Fruit fly (Drosophila melanogaster) whole organism, embryonic: ENCODE measurements around the gene stet.

Experiments used
- Aef1 ChIP-seq: fragments of 200-800 bp; sonication (Bioruptor generic); IDR thresholded peaks from 3 replicates; pipeline ENCODE4 v1.3.6; 2022; ENCODE audit warnings: missing biosample characterization, missing genetic modification characterization
- Bteb2 ChIP-seq: fragments of 200-800 bp; sonication (Bioruptor generic); optimal IDR thresholded peaks from 2 replicates; lab custom pipeline; 2016; ENCODE audit warnings: missing biosample characterization, missing genetic modification characterization
- CG10979 ChIP-seq: fragments of 200-800 bp; sonication (Bioruptor generic); optimal IDR thresholded peaks from 2 replicates; lab custom pipeline; 2018; ENCODE audit warnings: missing biosample characterization, mild to moderate bottlenecking, missing genetic modification characterization, moderate library complexity
- CG11456 ChIP-seq: fragments of 200-800 bp; sonication (Bioruptor generic); IDR thresholded peaks from 3 replicates; pipeline ENCODE4 v1.3.6; 2022; ENCODE audit warnings: missing biosample characterization, missing genetic modification characterization
- CG11560 ChIP-seq: fragments of 200-800 bp; sonication (Bioruptor generic); IDR thresholded peaks from 3 replicates; pipeline ENCODE4 v1.3.6; 2022; ENCODE audit warnings: missing biosample characterization, missing genetic modification characterization
- CG11695 ChIP-seq: fragments of 200-800 bp; sonication (Bioruptor generic); IDR thresholded peaks from 3 replicates; pipeline ENCODE4 v1.3.6; 2022; ENCODE audit warnings: missing biosample characterization, missing genetic modification characterization
- CG13894 ChIP-seq: fragments of 200-800 bp; sonication (Bioruptor generic); optimal IDR thresholded peaks from 3 replicates; lab custom pipeline; 2018; ENCODE audit warnings: missing biosample characterization, mild to moderate bottlenecking, missing genetic modification characterization, moderate library complexity
- CG14050 ChIP-seq: fragments of 200-800 bp; sonication (Bioruptor generic); IDR thresholded peaks from 3 replicates; pipeline ENCODE4 v1.3.6; 2022; ENCODE audit warnings: missing biosample characterization, missing genetic modification characterization
- CG17361 ChIP-seq: fragments of 200-800 bp; sonication (Bioruptor generic); IDR thresholded peaks from 3 replicates; pipeline ENCODE4 v1.3.6; 2022; ENCODE audit warnings: missing biosample characterization, missing genetic modification characterization
- CG30431 ChIP-seq: fragments of 200-800 bp; sonication (Bioruptor generic); optimal IDR thresholded peaks from 2 replicates; lab custom pipeline; 2017; ENCODE audit warnings: missing biosample characterization, missing genetic modification characterization
- CG3838 ChIP-seq: fragments of 200-800 bp; sonication (Bioruptor generic); optimal IDR thresholded peaks from 3 replicates; lab custom pipeline; 2016; ENCODE audit warnings: missing biosample characterization, missing genetic modification characterization
- CG4360 ChIP-seq: fragments of 200-800 bp; sonication (Bioruptor generic); IDR thresholded peaks from 2 replicates; pipeline ENCODE4 v1.3.6; 2022; ENCODE audit warnings: missing biosample characterization, missing genetic modification characterization
- CG4404 ChIP-seq: fragments of 200-800 bp; sonication (Bioruptor generic); IDR thresholded peaks from 2 replicates; pipeline ENCODE4 v1.3.6; 2022; ENCODE audit warnings: missing biosample characterization, missing genetic modification characterization
- CG8089 ChIP-seq: fragments of 200-800 bp; sonication (Bioruptor generic); optimal IDR thresholded peaks from 3 replicates; lab custom pipeline; 2016; ENCODE audit warnings: missing biosample characterization, missing genetic modification characterization
- CG8290 ChIP-seq, 3 experiments: fragments of 200-800 bp; sonication (Bioruptor generic); optimal IDR thresholded peaks; 2 replicates each; lab custom pipeline; 2016 to 2019; ENCODE audit warnings: missing biosample characterization in 3 of 3, missing genetic modification characterization in 3 of 3, mild to moderate bottlenecking in 2 of 3, moderate library complexity in 1 of 3
- CG8388 ChIP-seq: fragments of 200-800 bp; sonication (Bioruptor generic); optimal IDR thresholded peaks from 2 replicates; lab custom pipeline; 2019; ENCODE audit warnings: missing biosample characterization, mild to moderate bottlenecking, missing genetic modification characterization, moderate library complexity
- D19A ChIP-seq: fragments of 200-800 bp; optimal IDR thresholded peaks from 3 replicates; lab custom pipeline; 2019; ENCODE audit warnings: missing biosample characterization, mild to moderate bottlenecking, missing genetic modification characterization, moderate library complexity
- Dref ChIP-seq: fragments of 200-800 bp; sonication (Bioruptor generic); IDR thresholded peaks from 2 replicates; pipeline ENCODE4 v1.3.6; 2022; ENCODE audit warnings: missing biosample characterization, missing genetic modification characterization
- HLH54F ChIP-seq: fragments of 200-800 bp; sonication (Bioruptor generic); optimal IDR thresholded peaks from 3 replicates; lab custom pipeline; 2016; ENCODE audit warnings: missing biosample characterization, missing genetic modification characterization
- Lpt ChIP-seq: fragments of >200 bp; optimal IDR thresholded peaks from 2 replicates; lab custom pipeline; 2018; ENCODE audit warnings: missing biosample characterization, missing genetic modification characterization
- ac ChIP-seq: fragments of 200-800 bp; sonication (Bioruptor generic); optimal IDR thresholded peaks from 3 replicates; lab custom pipeline; 2017; ENCODE audit warnings: missing biosample characterization, mild to moderate bottlenecking, missing genetic modification characterization
- ara ChIP-seq: fragments of 200-800 bp; sonication (Bioruptor generic); IDR thresholded peaks from 2 replicates; pipeline ENCODE4 v1.3.6; 2022; ENCODE audit warnings: missing biosample characterization, missing genetic modification characterization
- ato ChIP-seq: fragments of 200-800 bp; sonication (Bioruptor generic); IDR thresholded peaks from 2 replicates; pipeline ENCODE4 v1.3.6; 2022; ENCODE audit warnings: missing biosample characterization, missing genetic modification characterization; ENCODE audit not compliant: partially characterized antibody
- bbx ChIP-seq: fragments of 200-800 bp; sonication (Bioruptor generic); IDR thresholded peaks from 2 replicates; pipeline ENCODE4 v1.3.6; 2022; ENCODE audit warnings: missing biosample characterization, missing genetic modification characterization; ENCODE audit not compliant: partially characterized antibody
- cas ChIP-seq: fragments of 200-800 bp; sonication (Bioruptor generic); IDR thresholded peaks from 2 replicates; pipeline ENCODE4 v1.3.6; 2022; ENCODE audit warnings: missing biosample characterization, missing genetic modification characterization
- chm ChIP-seq: fragments of 200-800 bp; sonication (Bioruptor generic); IDR thresholded peaks from 2 replicates; pipeline ENCODE4 v1.3.6; 2022; ENCODE audit warnings: missing biosample characterization, missing genetic modification characterization
- dan ChIP-seq: fragments of 200-800 bp; sonication (Bioruptor generic); IDR thresholded peaks from 2 replicates; pipeline ENCODE4 v1.3.6; 2022; ENCODE audit warnings: missing biosample characterization, missing genetic modification characterization
- danr ChIP-seq: fragments of 200-800 bp; sonication (Bioruptor generic); IDR thresholded peaks from 2 replicates; pipeline ENCODE4 v1.3.6; 2022; ENCODE audit warnings: missing biosample characterization, missing genetic modification characterization
- dmrt11E ChIP-seq: fragments of 200-800 bp; sonication (Bioruptor generic); optimal IDR thresholded peaks from 3 replicates; lab custom pipeline; 2018; ENCODE audit warnings: missing biosample characterization, mild to moderate bottlenecking, missing genetic modification characterization, moderate library complexity
- en ChIP-seq: fragments of 200-800 bp; sonication (Bioruptor generic); optimal IDR thresholded peaks from 2 replicates; lab custom pipeline; 2016; ENCODE audit warnings: missing biosample characterization, missing genetic modification characterization
- gt ChIP-seq: fragments of 200-800 bp; sonication (Bioruptor generic); IDR thresholded peaks from 2 replicates; pipeline ENCODE4 v1.3.6; 2022; ENCODE audit warnings: missing biosample characterization, missing genetic modification characterization
- ham ChIP-seq: fragments of 200-800 bp; sonication (Bioruptor generic); IDR thresholded peaks from 2 replicates; pipeline ENCODE4 v1.3.6; 2022; ENCODE audit warnings: missing biosample characterization, missing genetic modification characterization
- hbn ChIP-seq: fragments of 200-800 bp; sonication (Bioruptor generic); IDR thresholded peaks from 2 replicates; pipeline ENCODE4 v1.3.6; 2022; ENCODE audit warnings: missing biosample characterization, missing genetic modification characterization; ENCODE audit not compliant: partially characterized antibody
- kni ChIP-seq: fragments of 200-800 bp; sonication (Bioruptor generic); optimal IDR thresholded peaks from 3 replicates; lab custom pipeline; 2017; ENCODE audit warnings: mild to moderate bottlenecking, missing biosample characterization, missing genetic modification reagents, missing genetic modification characterization
- lab ChIP-seq: fragments of 200-800 bp; sonication (Bioruptor generic); optimal IDR thresholded peaks from 3 replicates; lab custom pipeline; 2017; ENCODE audit warnings: missing biosample characterization, missing genetic modification characterization, mild to moderate bottlenecking, moderate library complexity, missing genetic modification reagents
- lov ChIP-seq, 2 experiments: fragments of 200-800 bp in 1 of 2; fragments of >200 bp in 1 of 2; sonication (Bioruptor generic) in 1 of 2; IDR thresholded peaks in 1 of 2; optimal IDR thresholded peaks in 1 of 2; 2 replicates in 1 of 2; 3 replicates in 1 of 2; pipeline versions ENCODE4 v1.3.6 to Lab custom; 2017 to 2022; ENCODE audit warnings: missing biosample characterization in 1 of 2, missing genetic modification characterization in 1 of 2
- mam ChIP-seq: fragments of 200-800 bp; sonication (Bioruptor generic); optimal IDR thresholded peaks from 3 replicates; lab custom pipeline; 2016; ENCODE audit warnings: missing biosample characterization, missing genetic modification characterization
- otp ChIP-seq: fragments of 200-800 bp; sonication (Bioruptor generic); IDR thresholded peaks from 3 replicates; pipeline ENCODE4, ENCODE4 v1.3.6; 2022; ENCODE audit warnings: missing biosample characterization, missing genetic modification characterization
- pfk ChIP-seq: fragments of 200-800 bp; sonication (Bioruptor generic); optimal IDR thresholded peaks from 2 replicates; lab custom pipeline; 2018; ENCODE audit warnings: missing biosample characterization, mild to moderate bottlenecking, missing genetic modification characterization, moderate library complexity
- sc ChIP-seq, 3 experiments: fragments of >200 bp in 2 of 3; fragments of 200-800 bp in 1 of 3; sonication (Bioruptor generic) in 1 of 3; optimal IDR thresholded peaks; 2 replicates in 2 of 3; 3 replicates in 1 of 3; lab custom pipeline; 2017; ENCODE audit warnings: mild to moderate bottlenecking in 1 of 3, missing biosample characterization in 1 of 3, missing genetic modification characterization in 1 of 3, missing genetic modification reagents in 1 of 3
- slp2 ChIP-seq: fragments of 200-800 bp; sonication (Bioruptor generic); optimal IDR thresholded peaks from 2 replicates; lab custom pipeline; 2016; ENCODE audit warnings: missing biosample characterization, missing genetic modification characterization
- sob ChIP-seq: fragments of 200-800 bp; sonication (Bioruptor generic); IDR thresholded peaks from 2 replicates; pipeline ENCODE4 v1.3.6; 2022; ENCODE audit warnings: missing biosample characterization, missing genetic modification characterization
- stwl ChIP-seq: fragments of 200-800 bp; sonication (Bioruptor generic); optimal IDR thresholded peaks from 3 replicates; lab custom pipeline; 2018; ENCODE audit warnings: missing biosample characterization, mild to moderate bottlenecking, missing genetic modification characterization, moderate library complexity
- tll ChIP-seq, 2 experiments: fragments of 200-800 bp in 1 of 2; fragments of >200 bp in 1 of 2; sonication (Bioruptor generic) in 1 of 2; optimal IDR thresholded peaks; 2 replicates each; lab custom pipeline; 2017 to 2019; ENCODE audit warnings: missing biosample characterization in 2 of 2, missing genetic modification characterization in 2 of 2, mild to moderate bottlenecking in 1 of 2, moderate library complexity in 1 of 2
- trh ChIP-seq: fragments of 200-800 bp; sonication (Bioruptor generic); optimal IDR thresholded peaks from 2 replicates; lab custom pipeline; 2016; ENCODE audit warnings: missing biosample characterization, missing genetic modification characterization
- ttk ChIP-seq: fragments of 200-800 bp; sonication (Bioruptor generic); IDR thresholded peaks from 2 replicates; pipeline ENCODE4 v2.1.2; 2022; ENCODE audit warnings: missing biosample characterization, missing genetic modification characterization
- twi ChIP-seq: fragments of 200-800 bp; optimal IDR thresholded peaks from 2 replicates; lab custom pipeline; 2019; ENCODE audit warnings: missing biosample characterization, mild to moderate bottlenecking, missing genetic modification characterization, moderate library complexity
- z ChIP-seq: fragments of 200-800 bp; sonication (Bioruptor generic); IDR thresholded peaks from 3 replicates; pipeline ENCODE4 v1.3.6; 2022; ENCODE audit warnings: missing biosample characterization, missing genetic modification characterization

Gene stet

dm6 chr3L:1478998-1479680 lies 10.2 kb downstream of the stet start (continued):
- TF ChIP-seq z (GFP tag; lab: Robert Waterston, UW) (peak; percentile 36; the same call in 1 of the 3 replicates), ac (GFP tag; lab: Kevin White, UChicago) (peak; percentile 98), ham (GFP tag; lab: Robert Waterston, UW) (no peak), HLH54F (GFP tag; lab: Kevin White, UChicago) (peak; percentile 24), CG8388 (GFP tag; lab: Kevin White, UChicago) (peak; percentile 46), Aef1 (GFP tag; lab: Robert Waterston, UW) (peak; percentile 17; the same call in 1 of the 3 replicates), dmrt11E (tag; lab: Kevin White, UChicago) (peak; percentile 90), hbn (no peak), Bteb2 (no peak), CG14050 (peak; percentile 64; the same call in 2 of the 3 replicates), CG10979 (tag; lab: Kevin White, UChicago) (peak; percentile 74), en (GFP tag; lab: Kevin White, UChicago) (peak; percentile 45), dan (GFP tag; lab: Robert Waterston, UW) (peak; percentile 80), CG11456 (GFP tag; lab: Robert Waterston, UW) (peak; percentile 64; the same call in 1 of the 3 replicates), twi (tag; lab: Kevin White, UChicago) (peak; percentile 68), stwl (tag; lab: Kevin White, UChicago) (no peak), CG13894 (tag; lab: Kevin White, UChicago) (no peak), CG4404 (peak; percentile 95), otp (GFP tag; lab: Robert Waterston, UW) (peak; percentile 87), cas (GFP tag; lab: Robert Waterston, UW) (no peak), bbx (GFP tag; lab: Robert Waterston, UW) (no peak), sob (GFP tag; lab: Robert Waterston, UW) (peak; percentile 50; the same call in 1 of the 2 replicates), ara (peak; percentile 92), sc (optimal IDR thresholded peaks at IDR 0.05; lab: Kevin White, UChicago) (no peak), sc (GFP tag; optimal IDR thresholded peaks at IDR 0.05; lab: Kevin White, UChicago) (peak; percentile 47), D19A (tag; lab: Kevin White, UChicago) (peak; percentile 19), Lpt (GFP tag; lab: Kevin White, UChicago) (no peak), pfk (GFP tag; lab: Kevin White, UChicago) (no peak), tll (GFP tag; optimal IDR thresholded peaks at IDR 0.05; lab: Kevin White, UChicago) (peak in 1 of 2 experiments; percentile 88), danr (GFP tag; lab: Robert Waterston, UW) (0 out of 2 replicates have a peak, but pooled peaks have one; percentile 45), CG8089 (GFP tag; lab: Kevin White, UChicago) (peak; percentile 72), CG17361 (peak; percentile 54), Dref (GFP tag; lab: Robert Waterston, UW) (no peak), CG11695 (GFP tag; lab: Robert Waterston, UW) (peak; percentile 83), chm (GFP tag; lab: Robert Waterston, UW) (peak; percentile 66; the same call in 1 of the 2 replicates), CG4360 (GFP tag; lab: Robert Waterston, UW) (peak; percentile 63), trh (GFP tag; lab: Kevin White, UChicago) (peak; percentile 5), gt (GFP tag; lab: Robert Waterston, UW) (peak; percentile 70), ttk (GFP tag; lab: Robert Waterston, UW) (peak; percentile 59), CG30431 (GFP tag; lab: Kevin White, UChicago) (peak; percentile 83), lab (GFP tag; lab: Kevin White, UChicago) (peak; percentile 12), mam (GFP tag; lab: Kevin White, UChicago) (peak; percentile 1), CG11560 (tag; lab: Robert Waterston, UW) (no peak), CG3838 (GFP tag; lab: Kevin White, UChicago) (no peak), slp2 (peak; percentile 48), ato (no peak), CG8290 (GFP tag; optimal IDR thresholded peaks at IDR 0.05; lab: Kevin White, UChicago) (peak; percentile 41), CG8290 (tag; optimal IDR thresholded peaks at IDR 0.05; lab: Kevin White, UChicago) (no peak), kni (GFP tag; lab: Kevin White, UChicago) (peak; percentile 4), lov (optimal IDR thresholded peaks at IDR 0.05; lab: Kevin White, UChicago) (no peak), lov (GFP tag; IDR thresholded peaks at IDR 0.05; lab: Robert Waterston, UW) (peak; percentile 85)
